Worm (Caenorhabditis elegans) whole organism, L3 larva: ENCODE data around the gene tsp-18.

ENCODE experiments used
- R02D3.7 ChIP-seq: fragments of 150-350 bp; optimal IDR thresholded peaks from 2 replicates; lab custom pipeline; 2014; ENCODE audit warnings: missing biosample characterization, missing genetic modification characterization
- ceh-28 ChIP-seq: fragments of 150-350 bp; optimal IDR thresholded peaks from 2 replicates; lab custom pipeline; 2014; ENCODE audit warnings: missing biosample characterization, missing genetic modification reagents, missing genetic modification characterization
- ceh-82 ChIP-seq: fragments of 150-350 bp; optimal IDR thresholded peaks from 2 replicates; lab custom pipeline; 2014; ENCODE audit warnings: missing biosample characterization, missing genetic modification characterization
- egl-27 ChIP-seq: sonication (generic microtip); optimal IDR thresholded peaks from 4 replicates; lab custom pipeline; 2017; ENCODE audit warnings: missing biosample characterization, missing genetic modification reagents, missing genetic modification characterization
- fos-1 ChIP-seq: fragments of 150-350 bp; optimal IDR thresholded peaks from 2 replicates; lab custom pipeline; 2014; ENCODE audit warnings: missing biosample characterization, missing genetic modification characterization
- lin-39 ChIP-seq: fragments of 150-350 bp; optimal IDR thresholded peaks from 2 replicates; lab custom pipeline; 2018; ENCODE audit warnings: missing biosample characterization, missing genetic modification reagents, missing genetic modification characterization
- nhr-237 ChIP-seq: fragments of 150-350 bp; optimal IDR thresholded peaks from 2 replicates; lab custom pipeline; 2014; ENCODE audit warnings: missing biosample characterization, missing genetic modification characterization
- snpc-4 ChIP-seq: fragments of 150-350 bp; optimal IDR thresholded peaks from 2 replicates; lab custom pipeline; 2014; ENCODE audit warnings: missing biosample characterization, missing genetic modification characterization

ce11 chrII:5880677-5881076 lies 23.7 kb upstream of the tsp-18 start:
- TF ChIP-seq snpc-4 (no peak), lin-39 (tag; lab: Kevin White, UChicago) (no peak), ceh-82 (no peak), R02D3.7 (tag; lab: Kevin White, UChicago) (no peak), fos-1 (tag; lab: Kevin White, UChicago) (no peak), ceh-28 (tag; lab: Kevin White, UChicago) (no peak), nhr-237 (no peak), egl-27 (no peak)
